Fruit fly (Drosophila melanogaster) whole organism, prepupa: ENCODE measurements around the gene tap.

Source experiments
- CG16779 ChIP-seq: fragments of 200-800 bp; sonication (Bioruptor generic); optimal IDR thresholded peaks from 3 replicates; lab custom pipeline; 2017; ENCODE audit warnings: missing biosample characterization, mild to moderate bottlenecking, missing genetic modification characterization
- CG6163 ChIP-seq: fragments of 200-800 bp; sonication (Bioruptor generic); IDR thresholded peaks from 3 replicates; pipeline ENCODE4 v1.3.6; 2022; ENCODE audit warnings: missing biosample characterization, missing genetic modification characterization
- CG6792 ChIP-seq: fragments of 200-800 bp; sonication (Bioruptor generic); optimal IDR thresholded peaks from 3 replicates; lab custom pipeline; 2016; ENCODE audit warnings: missing biosample characterization, missing genetic modification characterization
- CG6854 ChIP-seq: fragments of 200-800 bp; sonication (Bioruptor generic); optimal IDR thresholded peaks from 2 replicates; lab custom pipeline; 2017; ENCODE audit warnings: missing biosample characterization, mild to moderate bottlenecking, missing genetic modification characterization
- Eip93F ChIP-seq: fragments of 200-800 bp; sonication (Bioruptor generic); optimal IDR thresholded peaks from 2 replicates; lab custom pipeline; 2016; ENCODE audit warnings: missing biosample characterization, mild to moderate bottlenecking, missing genetic modification characterization
- Hr38 ChIP-seq: sonication (Bioruptor generic); optimal IDR thresholded peaks from 2 replicates; lab custom pipeline; 2016; ENCODE audit warnings: missing biosample characterization, missing genetic modification characterization
- Sox102F ChIP-seq: fragments of 200-800 bp; sonication (Bioruptor generic); optimal IDR thresholded peaks from 2 replicates; lab custom pipeline; 2016; ENCODE audit warnings: missing biosample characterization, mild to moderate bottlenecking, missing genetic modification characterization
- fd59A ChIP-seq: fragments of 200-800 bp; sonication (Bioruptor generic); optimal IDR thresholded peaks from 2 replicates; lab custom pipeline; 2017; ENCODE audit warnings: missing biosample characterization, mild to moderate bottlenecking, missing genetic modification characterization, missing genetic modification reagents
- pdm3 ChIP-seq: fragments of 200-800 bp; sonication (Bioruptor generic); optimal IDR thresholded peaks from 3 replicates; lab custom pipeline; 2016; ENCODE audit warnings: missing biosample characterization, missing genetic modification characterization
- svp ChIP-seq: fragments of 200-800 bp; sonication (Bioruptor generic); peaks from one replicate; lab custom pipeline; 2016; ENCODE audit warnings: missing biosample characterization, missing genetic modification characterization
- topi ChIP-seq: fragments of 200-800 bp; sonication (Bioruptor generic); optimal IDR thresholded peaks from 3 replicates; lab custom pipeline; 2016; ENCODE audit warnings: missing biosample characterization, missing genetic modification characterization

dm6 chr3L:17357431-17357830 is 2.1 kb upstream of the tap start:
- no peak for TF ChIP-seq CG6163 (GFP tag; lab: Robert Waterston, UW)
- TF ChIP-seq CG6854 (GFP tag; lab: Kevin White, UChicago) = no peak
- no peak for TF ChIP-seq Eip93F (GFP tag; lab: Kevin White, UChicago)
- TF ChIP-seq fd59A = no peak
- TF ChIP-seq CG6792 = no peak
- TF ChIP-seq Sox102F = no peak
- no peak for TF ChIP-seq topi (GFP tag; lab: Kevin White, UChicago)
- TF ChIP-seq svp (GFP tag; lab: Kevin White, UChicago) = no peak
- no peak for TF ChIP-seq CG16779
- TF ChIP-seq Hr38 (GFP tag; lab: Kevin White, UChicago) = no peak
- TF ChIP-seq pdm3 (GFP tag; lab: Kevin White, UChicago) = no peak
